Fruit fly (Drosophila melanogaster) Kc167 (cell line): ENCODE measurements around the gene Acp29AB.

Source experiments
- Sin3A ChIP-seq: fragments of >200 bp; optimal IDR thresholded peaks from 2 replicates; lab custom pipeline; 2018; ENCODE audit warnings: missing external identifiers
- ttk ChIP-seq: sonication (Bioruptor generic); optimal IDR thresholded peaks from 2 replicates; lab custom pipeline; 2017; ENCODE audit warnings: missing external identifiers

dm6 chr2L:8426801-8427200 lies 33.8 kb upstream of the Acp29AB start:
- no peak for TF ChIP-seq ttk (lab: Kevin White, UChicago)
- TF ChIP-seq Sin3A (lab: Kevin White, UChicago) = no peak
